Fruit fly (Drosophila melanogaster) whole organism, prepupa: ENCODE results near the gene fry.
A peak's percentile ranks its signal among the peaks of the same experiment; 100 is the strongest.

Source experiments
- Blimp-1 ChIP-seq: fragments of 200-800 bp; sonication (Bioruptor generic); optimal IDR thresholded peaks from 3 replicates; lab custom pipeline; 2017; ENCODE audit warnings: missing biosample characterization, missing genetic modification characterization, mild to moderate bottlenecking, moderate library complexity, missing genetic modification reagents
- CG10631 ChIP-seq: fragments of 200-800 bp; sonication (Bioruptor generic); optimal IDR thresholded peaks from 2 replicates; lab custom pipeline; 2016; ENCODE audit warnings: missing biosample characterization, missing genetic modification characterization
- CG10669 ChIP-seq: fragments of 200-800 bp; sonication (Bioruptor generic); optimal IDR thresholded peaks from 3 replicates; lab custom pipeline; 2018; ENCODE audit warnings: missing biosample characterization, mild to moderate bottlenecking, missing genetic modification characterization, moderate library complexity
- CG11294 ChIP-seq: fragments of 200-800 bp; sonication (Bioruptor generic); IDR thresholded peaks from 2 replicates; pipeline ENCODE4 v1.3.6; 2022; ENCODE audit warnings: missing biosample characterization, missing genetic modification characterization
- CG11902 ChIP-seq: fragments of 200-800 bp; sonication (Bioruptor generic); optimal IDR thresholded peaks from 3 replicates; lab custom pipeline; 2016; ENCODE audit warnings: missing biosample characterization, missing genetic modification characterization
- CG15336 ChIP-seq: fragments of 200-800 bp; sonication (Bioruptor generic); IDR thresholded peaks from 2 replicates; pipeline ENCODE4 v1.3.6; 2022; ENCODE audit warnings: missing biosample characterization, missing genetic modification characterization
- CG1621 ChIP-seq: fragments of 200-800 bp; sonication (Bioruptor generic); optimal IDR thresholded peaks from 3 replicates; lab custom pipeline; 2018; ENCODE audit warnings: missing biosample characterization, mild to moderate bottlenecking, missing genetic modification characterization
- CG16779 ChIP-seq: fragments of 200-800 bp; sonication (Bioruptor generic); optimal IDR thresholded peaks from 3 replicates; lab custom pipeline; 2017; ENCODE audit warnings: missing biosample characterization, mild to moderate bottlenecking, missing genetic modification characterization
- CG3032 ChIP-seq: fragments of 200-800 bp; optimal IDR thresholded peaks from 2 replicates; lab custom pipeline; 2019; ENCODE audit warnings: missing biosample characterization, mild to moderate bottlenecking, missing genetic modification characterization, moderate library complexity
- CG34406 ChIP-seq: fragments of 200-800 bp; sonication (Bioruptor generic); optimal IDR thresholded peaks from 3 replicates; lab custom pipeline; 2016; ENCODE audit warnings: missing biosample characterization, missing genetic modification characterization
- CG6163 ChIP-seq: fragments of 200-800 bp; sonication (Bioruptor generic); IDR thresholded peaks from 3 replicates; pipeline ENCODE4 v1.3.6; 2022; ENCODE audit warnings: missing biosample characterization, missing genetic modification characterization
- CG6276 ChIP-seq: fragments of 200-800 bp; sonication (Bioruptor generic); optimal IDR thresholded peaks from 2 replicates; lab custom pipeline; 2017; ENCODE audit warnings: missing biosample characterization, mild to moderate bottlenecking, missing genetic modification characterization
- CG6854 ChIP-seq: fragments of 200-800 bp; sonication (Bioruptor generic); optimal IDR thresholded peaks from 2 replicates; lab custom pipeline; 2017; ENCODE audit warnings: missing biosample characterization, mild to moderate bottlenecking, missing genetic modification characterization
- CG7368 ChIP-seq: fragments of 200-800 bp; sonication (Bioruptor generic); optimal IDR thresholded peaks from 3 replicates; lab custom pipeline; 2016; ENCODE audit warnings: missing biosample characterization, missing genetic modification characterization
- CG8119 ChIP-seq: fragments of 200-800 bp; sonication (Bioruptor generic); IDR thresholded peaks from 3 replicates; pipeline ENCODE4 v1.3.6; 2022; ENCODE audit warnings: missing biosample characterization, missing genetic modification characterization
- Eip78C ChIP-seq: fragments of 200-800 bp; sonication (Bioruptor generic); peaks from one replicate; lab custom pipeline; 2016; ENCODE audit warnings: missing biosample characterization, missing genetic modification characterization
- Eip93F ChIP-seq: fragments of 200-800 bp; sonication (Bioruptor generic); optimal IDR thresholded peaks from 2 replicates; lab custom pipeline; 2016; ENCODE audit warnings: missing biosample characterization, mild to moderate bottlenecking, missing genetic modification characterization
- Gug ChIP-seq: fragments of 200-800 bp; sonication (Bioruptor generic); IDR thresholded peaks from 2 replicates; pipeline ENCODE4 v1.3.6; 2022; ENCODE audit warnings: missing biosample characterization, missing genetic modification characterization
- Hr38 ChIP-seq: sonication (Bioruptor generic); optimal IDR thresholded peaks from 2 replicates; lab custom pipeline; 2016; ENCODE audit warnings: missing biosample characterization, missing genetic modification characterization
- Hr39 ChIP-seq: fragments of 200-800 bp; sonication (Bioruptor generic); optimal IDR thresholded peaks from 2 replicates; lab custom pipeline; 2016; ENCODE audit warnings: missing biosample characterization, missing genetic modification characterization
- Hr4 ChIP-seq: fragments of 200-800 bp; sonication (Bioruptor generic); optimal IDR thresholded peaks from 3 replicates; lab custom pipeline; 2016; ENCODE audit warnings: missing biosample characterization, missing genetic modification characterization
- Lpt ChIP-seq: fragments of 200-800 bp; sonication (Bioruptor generic); optimal IDR thresholded peaks from 3 replicates; lab custom pipeline; 2016; ENCODE audit warnings: missing biosample characterization, missing genetic modification characterization
- Met ChIP-seq: fragments of 200-800 bp; sonication (Bioruptor generic); optimal IDR thresholded peaks from 3 replicates; lab custom pipeline; 2016; ENCODE audit warnings: missing biosample characterization, missing genetic modification characterization
- Smox ChIP-seq: fragments of 200-800 bp; sonication (Bioruptor generic); optimal IDR thresholded peaks from 3 replicates; lab custom pipeline; 2016; ENCODE audit warnings: missing biosample characterization, missing genetic modification characterization
- Sox102F ChIP-seq: fragments of 200-800 bp; sonication (Bioruptor generic); optimal IDR thresholded peaks from 2 replicates; lab custom pipeline; 2016; ENCODE audit warnings: missing biosample characterization, mild to moderate bottlenecking, missing genetic modification characterization
- acj6 ChIP-seq: fragments of 200-800 bp; sonication (Bioruptor generic); optimal IDR thresholded peaks from 3 replicates; lab custom pipeline; 2016; ENCODE audit warnings: missing biosample characterization, missing genetic modification characterization
- cyc ChIP-seq: fragments of 200-800 bp; sonication (Bioruptor generic); optimal IDR thresholded peaks from 3 replicates; lab custom pipeline; 2016; ENCODE audit warnings: missing biosample characterization, missing genetic modification characterization
- eg ChIP-seq: fragments of 200-800 bp; sonication (Bioruptor generic); IDR thresholded peaks from 3 replicates; pipeline ENCODE4 v1.3.6; 2022; ENCODE audit warnings: missing biosample characterization, missing genetic modification characterization
- esn ChIP-seq: fragments of 200-800 bp; sonication (Bioruptor generic); optimal IDR thresholded peaks from 2 replicates; lab custom pipeline; 2016; ENCODE audit warnings: missing biosample characterization, mild to moderate bottlenecking, missing genetic modification characterization, moderate library complexity
- fkh ChIP-seq: fragments of 200-800 bp; sonication (Bioruptor generic); optimal IDR thresholded peaks from 3 replicates; lab custom pipeline; 2017; ENCODE audit warnings: missing biosample characterization, mild to moderate bottlenecking, missing genetic modification characterization, moderate library complexity
- lz ChIP-seq: fragments of 200-800 bp; sonication (Bioruptor generic); optimal IDR thresholded peaks from 3 replicates; lab custom pipeline; 2016; ENCODE audit warnings: missing biosample characterization, missing genetic modification characterization
- net ChIP-seq: fragments of 200-800 bp; sonication (Bioruptor generic); optimal IDR thresholded peaks from 3 replicates; lab custom pipeline; 2016; ENCODE audit warnings: missing biosample characterization, missing genetic modification characterization
- pdm3 ChIP-seq: fragments of 200-800 bp; sonication (Bioruptor generic); optimal IDR thresholded peaks from 3 replicates; lab custom pipeline; 2016; ENCODE audit warnings: missing biosample characterization, missing genetic modification characterization
- salr ChIP-seq, 2 experiments: fragments of 200-800 bp; sonication (Bioruptor generic); optimal IDR thresholded peaks; 3 replicates each; lab custom pipeline; 2016 to 2018; ENCODE audit warnings: missing biosample characterization in 2 of 2, missing genetic modification characterization in 2 of 2, mild to moderate bottlenecking in 1 of 2
- spab ChIP-seq: fragments of 200-800 bp; sonication (Bioruptor generic); optimal IDR thresholded peaks from 2 replicates; lab custom pipeline; 2017; ENCODE audit warnings: missing biosample characterization, mild to moderate bottlenecking, missing genetic modification characterization, missing genetic modification reagents
- svp ChIP-seq: fragments of 200-800 bp; sonication (Bioruptor generic); peaks from one replicate; lab custom pipeline; 2016; ENCODE audit warnings: missing biosample characterization, missing genetic modification characterization
- topi ChIP-seq: fragments of 200-800 bp; sonication (Bioruptor generic); optimal IDR thresholded peaks from 3 replicates; lab custom pipeline; 2016; ENCODE audit warnings: missing biosample characterization, missing genetic modification characterization
- vri ChIP-seq: fragments of 200-800 bp; sonication (Bioruptor generic); optimal IDR thresholded peaks from 3 replicates; lab custom pipeline; 2016; ENCODE audit warnings: missing biosample characterization, mild to moderate bottlenecking, missing genetic modification characterization

The fry gene

DNA sequence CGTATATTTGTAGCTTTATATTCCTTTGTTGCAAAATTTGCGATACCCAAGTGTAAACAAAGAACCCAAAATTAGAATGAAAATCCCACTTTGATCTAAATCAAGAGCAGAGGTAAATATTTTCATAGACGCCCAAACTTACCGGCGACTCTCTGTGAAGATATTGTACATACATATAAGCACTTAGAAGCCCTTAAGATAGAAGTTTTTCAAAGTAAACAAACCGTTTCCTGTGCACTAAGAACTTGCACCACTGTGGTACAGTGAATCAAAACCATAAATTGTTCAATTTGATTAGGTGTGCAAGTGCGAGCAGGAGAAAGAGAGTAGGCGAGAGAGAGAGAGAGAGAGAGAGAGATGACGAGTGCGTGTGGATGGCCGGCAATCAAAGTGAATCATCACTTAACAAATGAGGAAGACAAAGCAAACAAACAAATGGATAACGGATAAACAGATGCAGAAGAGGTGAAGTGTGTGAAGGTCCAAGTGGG, 851 bp downstream of the fry start (continued):
- no peak for TF ChIP-seq CG3032
- no peak for TF ChIP-seq CG10669 (GFP tag; lab: Kevin White, UChicago)
- TF ChIP-seq Hr39 (GFP tag; lab: Kevin White, UChicago) = peak; percentile 36
- TF ChIP-seq Smox = no peak
- peak; percentile 20 for TF ChIP-seq CG34406 (GFP tag; lab: Kevin White, UChicago)
- TF ChIP-seq CG10631 (GFP tag; lab: Kevin White, UChicago) = peak; percentile 10
- no peak for TF ChIP-seq Eip93F (GFP tag; lab: Kevin White, UChicago)
- peak; percentile 52 for TF ChIP-seq Met (GFP tag; lab: Kevin White, UChicago)

DNA sequence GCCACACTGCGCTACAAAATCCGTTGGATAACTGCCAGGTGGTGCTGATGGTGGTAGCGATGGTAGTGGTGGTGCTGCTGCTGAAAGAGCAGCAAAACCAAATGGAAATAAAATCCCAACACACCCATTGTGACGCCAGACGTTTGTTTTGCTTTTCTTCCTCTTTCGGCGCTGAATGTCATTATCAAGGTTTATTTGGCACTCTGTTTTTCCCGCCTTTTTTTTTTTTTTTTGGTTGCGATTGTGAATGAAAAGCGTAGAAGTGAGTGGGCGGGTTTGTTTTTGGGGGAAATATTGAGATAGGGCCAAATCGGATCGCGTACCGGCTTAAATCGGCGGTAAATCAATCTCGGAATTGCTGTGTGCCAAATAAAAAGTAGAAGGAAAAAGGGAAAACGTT, 1.6 kb downstream of the fry start:
- peak; percentile 48 for TF ChIP-seq svp (GFP tag; lab: Kevin White, UChicago)
- no peak for TF ChIP-seq CG6276 (GFP tag; lab: Kevin White, UChicago)

DNA sequence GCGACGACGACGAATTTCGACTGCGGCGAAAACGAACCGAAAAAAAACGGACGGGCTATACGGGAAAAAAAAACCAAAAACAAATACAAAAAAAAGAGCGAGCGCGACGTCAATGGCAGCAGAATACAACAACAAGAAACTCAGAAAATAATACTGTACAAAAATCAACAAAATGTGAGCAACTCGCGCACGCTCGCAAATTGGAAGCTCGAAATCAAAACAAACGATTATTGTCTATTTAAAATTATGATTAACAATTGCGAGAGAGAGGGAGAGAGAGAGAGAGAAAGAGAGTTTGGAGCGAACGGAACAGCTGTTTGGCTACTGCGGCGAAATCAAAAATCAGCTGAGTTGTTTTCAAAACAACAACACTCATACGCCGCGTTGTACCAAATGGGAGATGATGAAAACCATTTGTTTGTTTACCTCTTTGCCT, 3.4 kb downstream of the fry start:
- no peak for TF ChIP-seq Hr38 (GFP tag; lab: Kevin White, UChicago)
- TF ChIP-seq CG8119 (GFP tag; lab: Robert Waterston, UW) = peak; percentile 69; the same call in 2 of the 3 replicates
- TF ChIP-seq Lpt (GFP tag; lab: Kevin White, UChicago) = peak; percentile 44
- TF ChIP-seq net = peak; percentile 72
- no peak for TF ChIP-seq spab (GFP tag; lab: Kevin White, UChicago)
- TF ChIP-seq fkh (GFP tag; lab: Kevin White, UChicago) = peak; percentile 77
- TF ChIP-seq acj6 (GFP tag; lab: Kevin White, UChicago) = no peak
- TF ChIP-seq cyc (GFP tag; lab: Kevin White, UChicago) = no peak
- peak in 1 of 2 experiments; percentile 47 for TF ChIP-seq salr (GFP tag; optimal IDR thresholded peaks at IDR 0.05; lab: Kevin White, UChicago)
- TF ChIP-seq Blimp-1 (GFP tag; lab: Kevin White, UChicago) = peak; percentile 52
- TF ChIP-seq CG7368 (GFP tag; lab: Kevin White, UChicago) = no peak
- TF ChIP-seq lz (GFP tag; lab: Kevin White, UChicago) = no peak
- peak; percentile 46 for TF ChIP-seq CG34406 (GFP tag; lab: Kevin White, UChicago)
- TF ChIP-seq CG11902 = no peak
- TF ChIP-seq esn (GFP tag; lab: Kevin White, UChicago) = peak; percentile 46
- peak; percentile 26; the same call in 1 of the 2 replicates for TF ChIP-seq CG11294 (GFP tag; lab: Robert Waterston, UW)
- TF ChIP-seq svp (GFP tag; lab: Kevin White, UChicago) = peak; percentile 78
- TF ChIP-seq Eip93F (GFP tag; lab: Kevin White, UChicago) = peak; percentile 49
- peak; percentile 92 for TF ChIP-seq CG6276 (GFP tag; lab: Kevin White, UChicago)
- peak; percentile 72 for TF ChIP-seq CG16779 (tag; lab: Kevin White, UChicago)
- TF ChIP-seq CG6854 (GFP tag; lab: Kevin White, UChicago) = peak; percentile 83
- TF ChIP-seq vri (GFP tag; lab: Kevin White, UChicago) = peak; percentile 90
- peak; percentile 71 for TF ChIP-seq Eip78C (GFP tag; lab: Kevin White, UChicago)
- TF ChIP-seq CG15336 (GFP tag; lab: Robert Waterston, UW) = peak; percentile 70
- TF ChIP-seq Hr4 (GFP tag; lab: Kevin White, UChicago) = no peak
- TF ChIP-seq pdm3 (GFP tag; lab: Kevin White, UChicago) = no peak
- peak; percentile 38 for TF ChIP-seq topi (GFP tag; lab: Kevin White, UChicago)
- TF ChIP-seq Gug = no peak
- TF ChIP-seq eg (GFP tag; lab: Robert Waterston, UW) = peak; percentile 91
- TF ChIP-seq CG6163 (GFP tag; lab: Robert Waterston, UW) = peak; percentile 83
- TF ChIP-seq Sox102F (GFP tag; lab: Kevin White, UChicago) = peak; percentile 48
- no peak for TF ChIP-seq CG1621 (tag; lab: Kevin White, UChicago)
- peak; percentile 40 for TF ChIP-seq Met (GFP tag; lab: Kevin White, UChicago)
- no peak for TF ChIP-seq Smox
